Fruit fly (Drosophila melanogaster): ENCODE data around the gene Hexim.

- no peak for TF ChIP-seq Lpt (GFP tag; optimal IDR thresholded peaks at IDR 0.05)
- TF ChIP-seq topi (GFP tag; optimal IDR thresholded peaks at IDR 0.05): no peak
- no peak for TF ChIP-seq fkh (GFP tag; optimal IDR thresholded peaks at IDR 0.05)
- TF ChIP-seq CG6808 (GFP tag; optimal IDR thresholded peaks at IDR 0.05): no peak
- no peak for TF ChIP-seq Gug (GFP tag; IDR thresholded peaks at IDR 0.05)
- TF ChIP-seq Hr38 (GFP tag; optimal IDR thresholded peaks at IDR 0.05): no peak
- no peak for TF ChIP-seq eg (GFP tag; IDR thresholded peaks at IDR 0.05)
- no peak for TF ChIP-seq cyc (GFP tag; optimal IDR thresholded peaks at IDR 0.05)
- TF ChIP-seq dac (GFP tag; optimal IDR thresholded peaks at IDR 0.05): no peak
- no peak for TF ChIP-seq CG11762 (GFP tag; optimal IDR thresholded peaks at IDR 0.05; ENCODE audit: insufficient read depth)
- no peak for TF ChIP-seq fd59A (GFP tag; optimal IDR thresholded peaks at IDR 0.05)
These were observed 20.3 kb downstream of the Hexim start for dm6 chr3R:14679381-14680111.

Measured in whole organism, prepupa.